Fruit fly (Drosophila melanogaster) whole organism, embryonic: ENCODE measurements around the gene CG7289.

Experiments used
- ATbp ChIP-seq: fragments of 200-800 bp; sonication (Bioruptor generic); optimal IDR thresholded peaks from 2 replicates; lab custom pipeline; 2017; ENCODE audit warnings: missing biosample characterization, mild to moderate bottlenecking, missing genetic modification characterization, missing genetic modification reagents
- Atf-2 ChIP-seq: fragments of 200-800 bp; sonication (Bioruptor generic); optimal IDR thresholded peaks from 2 replicates; lab custom pipeline; 2016; ENCODE audit warnings: missing biosample characterization, missing genetic modification characterization
- BEAF-32 ChIP-seq: fragments of 200-800 bp; sonication (Bioruptor generic); optimal IDR thresholded peaks from 3 replicates; lab custom pipeline; 2017; ENCODE audit warnings: missing biosample characterization, missing genetic modification characterization, mild to moderate bottlenecking, moderate library complexity, missing genetic modification reagents
- CG10431 ChIP-seq: fragments of 200-800 bp; sonication (Bioruptor generic); optimal IDR thresholded peaks from 3 replicates; lab custom pipeline; 2018; ENCODE audit warnings: missing biosample characterization, mild to moderate bottlenecking, missing genetic modification characterization
- CG13624 ChIP-seq: fragments of 200-800 bp; sonication (Bioruptor generic); optimal IDR thresholded peaks from 2 replicates; lab custom pipeline; 2016; ENCODE audit warnings: missing biosample characterization, missing genetic modification characterization
- CG17186 ChIP-seq: fragments of 200-800 bp; sonication (Bioruptor generic); optimal IDR thresholded peaks from 3 replicates; lab custom pipeline; 2017; ENCODE audit warnings: missing biosample characterization, missing genetic modification reagents, missing genetic modification characterization
- CG17385 ChIP-seq: fragments of 200-800 bp; sonication (Bioruptor generic); optimal IDR thresholded peaks from 3 replicates; lab custom pipeline; 2018; ENCODE audit warnings: missing biosample characterization, mild to moderate bottlenecking, missing genetic modification characterization
- CG17912 ChIP-seq: fragments of 200-800 bp; sonication (Bioruptor generic); optimal IDR thresholded peaks from 2 replicates; lab custom pipeline; 2018; ENCODE audit warnings: missing biosample characterization, mild to moderate bottlenecking, missing genetic modification characterization
- CG2116 ChIP-seq: fragments of 200-800 bp; sonication (Bioruptor generic); optimal IDR thresholded peaks from 3 replicates; lab custom pipeline; 2018; ENCODE audit warnings: missing biosample characterization, mild to moderate bottlenecking, missing genetic modification characterization
- CG2120 ChIP-seq: fragments of 200-800 bp; sonication (Bioruptor generic); optimal IDR thresholded peaks from 3 replicates; lab custom pipeline; 2016; ENCODE audit warnings: missing biosample characterization, missing genetic modification characterization
- CG4730 ChIP-seq: fragments of 200-800 bp; sonication (Bioruptor generic); IDR thresholded peaks from 2 replicates; pipeline ENCODE4 v1.3.6; 2022; ENCODE audit warnings: missing biosample characterization, missing genetic modification characterization
- CG6689 ChIP-seq: fragments of 200-800 bp; sonication (Bioruptor generic); IDR thresholded peaks from 2 replicates; pipeline ENCODE4 v1.3.6; 2022; ENCODE audit warnings: missing biosample characterization, missing genetic modification characterization
- CG7357 ChIP-seq: fragments of 200-800 bp; sonication (Bioruptor generic); IDR thresholded peaks from 3 replicates; pipeline ENCODE4 v1.3.6; 2022; ENCODE audit warnings: missing biosample characterization, missing genetic modification characterization
- CG7963 ChIP-seq: fragments of 200-800 bp; sonication (Bioruptor generic); IDR thresholded peaks from 3 replicates; pipeline ENCODE4 v1.3.6; 2022; ENCODE audit warnings: missing biosample characterization, missing genetic modification characterization; ENCODE audit not compliant: partially characterized antibody
- CG8290 ChIP-seq, 3 experiments: fragments of 200-800 bp; sonication (Bioruptor generic); optimal IDR thresholded peaks; 2 replicates each; lab custom pipeline; 2016 to 2019; ENCODE audit warnings: missing biosample characterization in 3 of 3, missing genetic modification characterization in 3 of 3, mild to moderate bottlenecking in 2 of 3, moderate library complexity in 1 of 3
- CG8478 ChIP-seq: fragments of >200 bp; optimal IDR thresholded peaks from 2 replicates; lab custom pipeline; 2018
- CG8924 ChIP-seq: fragments of 200-800 bp; optimal IDR thresholded peaks from 3 replicates; lab custom pipeline; 2019; ENCODE audit warnings: missing biosample characterization, mild to moderate bottlenecking, missing genetic modification characterization, moderate library complexity
- CG9437 ChIP-seq: fragments of 200-800 bp; sonication (Bioruptor generic); optimal IDR thresholded peaks from 2 replicates; lab custom pipeline; 2018; ENCODE audit warnings: missing biosample characterization, mild to moderate bottlenecking, missing genetic modification characterization
- Dll ChIP-seq: fragments of 200-800 bp; sonication (Bioruptor generic); IDR thresholded peaks from 4 replicates; pipeline ENCODE4 v1.3.6; 2022; ENCODE audit warnings: missing biosample characterization, missing genetic modification characterization; ENCODE audit not compliant: partially characterized antibody
- Dref ChIP-seq: fragments of 200-800 bp; sonication (Bioruptor generic); IDR thresholded peaks from 2 replicates; pipeline ENCODE4 v1.3.6; 2022; ENCODE audit warnings: missing biosample characterization, missing genetic modification characterization
- Elba2 ChIP-seq: fragments of 200-800 bp; sonication (Bioruptor generic); optimal IDR thresholded peaks from 3 replicates; lab custom pipeline; 2016; ENCODE audit warnings: missing biosample characterization, missing genetic modification characterization
- HHEX ChIP-seq: fragments of 200-800 bp; sonication (Bioruptor generic); optimal IDR thresholded peaks from 3 replicates; lab custom pipeline; 2017; ENCODE audit warnings: missing biosample characterization, mild to moderate bottlenecking, missing genetic modification characterization, missing genetic modification reagents
- Hr3 ChIP-seq: fragments of 200-800 bp; sonication (Bioruptor generic); optimal IDR thresholded peaks from 3 replicates; lab custom pipeline; 2016; ENCODE audit warnings: missing biosample characterization, missing genetic modification characterization
- Hr51 ChIP-seq, 2 experiments: fragments of 200-800 bp; sonication (Bioruptor generic); optimal IDR thresholded peaks; 2 replicates in 1 of 2; 3 replicates in 1 of 2; lab custom pipeline; 2016 to 2018; ENCODE audit warnings: missing biosample characterization in 2 of 2, missing genetic modification characterization in 2 of 2, mild to moderate bottlenecking in 1 of 2, moderate library complexity in 1 of 2
- Hsf ChIP-seq: fragments of 200-800 bp; sonication (Bioruptor generic); optimal IDR thresholded peaks from 3 replicates; lab custom pipeline; 2016; ENCODE audit warnings: missing biosample characterization, missing genetic modification characterization
- NC2β ChIP-seq: fragments of 200-800 bp; sonication (Bioruptor generic); optimal IDR thresholded peaks from 2 replicates; lab custom pipeline; 2016; ENCODE audit warnings: missing biosample characterization, missing genetic modification characterization
- Oli ChIP-seq: fragments of 200-800 bp; sonication (Bioruptor generic); optimal IDR thresholded peaks from 2 replicates; lab custom pipeline; 2018; ENCODE audit warnings: missing biosample characterization, mild to moderate bottlenecking, missing genetic modification characterization, moderate library complexity
- Sox102F ChIP-seq: fragments of 200-800 bp; sonication (Bioruptor generic); optimal IDR thresholded peaks from 2 replicates; lab custom pipeline; 2018; ENCODE audit warnings: missing biosample characterization, mild to moderate bottlenecking, missing genetic modification characterization, moderate library complexity
- Sry-δ ChIP-seq: fragments of 200-800 bp; sonication (Bioruptor generic); optimal IDR thresholded peaks from 2 replicates; lab custom pipeline; 2016; ENCODE audit warnings: missing biosample characterization, missing genetic modification characterization
- Tbp ChIP-seq: fragments of >200 bp; optimal IDR thresholded peaks from 2 replicates; lab custom pipeline; 2018; ENCODE audit warnings: missing biosample characterization, missing genetic modification characterization
- ato ChIP-seq: fragments of 200-800 bp; sonication (Bioruptor generic); IDR thresholded peaks from 2 replicates; pipeline ENCODE4 v1.3.6; 2022; ENCODE audit warnings: missing biosample characterization, missing genetic modification characterization; ENCODE audit not compliant: partially characterized antibody
- cato ChIP-seq: fragments of 200-800 bp; sonication (Bioruptor generic); optimal IDR thresholded peaks from 2 replicates; lab custom pipeline; 2016; ENCODE audit warnings: missing biosample characterization, missing genetic modification characterization, borderline replicate concordance
- chif ChIP-seq, 2 experiments: fragments of 200-800 bp; sonication (Bioruptor generic); optimal IDR thresholded peaks; 3 replicates each; lab custom pipeline; 2016; ENCODE audit warnings: missing biosample characterization in 2 of 2, missing genetic modification characterization in 2 of 2
- emc ChIP-seq: fragments of 200-800 bp; sonication (Bioruptor generic); optimal IDR thresholded peaks from 2 replicates; lab custom pipeline; 2016; ENCODE audit warnings: missing biosample characterization, missing genetic modification characterization
- exex ChIP-seq: fragments of 200-800 bp; sonication (Bioruptor generic); optimal IDR thresholded peaks from 4 replicates; lab custom pipeline; 2018; ENCODE audit warnings: missing biosample characterization, mild to moderate bottlenecking, missing genetic modification characterization, moderate library complexity
- ftz-f1 ChIP-seq: fragments of 200-800 bp; sonication (Bioruptor generic); optimal IDR thresholded peaks from 2 replicates; lab custom pipeline; 2016; ENCODE audit warnings: missing biosample characterization, missing genetic modification characterization
- gsb ChIP-seq: fragments of 200-800 bp; sonication (Bioruptor generic); IDR thresholded peaks from 2 replicates; pipeline ENCODE4 v1.3.6; 2022; ENCODE audit warnings: missing biosample characterization, missing genetic modification characterization
- ham ChIP-seq: fragments of 200-800 bp; sonication (Bioruptor generic); IDR thresholded peaks from 2 replicates; pipeline ENCODE4 v1.3.6; 2022; ENCODE audit warnings: missing biosample characterization, missing genetic modification characterization
- hbn ChIP-seq: fragments of 200-800 bp; sonication (Bioruptor generic); IDR thresholded peaks from 2 replicates; pipeline ENCODE4 v1.3.6; 2022; ENCODE audit warnings: missing biosample characterization, missing genetic modification characterization; ENCODE audit not compliant: partially characterized antibody
- her ChIP-seq: fragments of 200-800 bp; sonication (Bioruptor generic); optimal IDR thresholded peaks from 2 replicates; lab custom pipeline; 2016; ENCODE audit warnings: missing biosample characterization, missing genetic modification characterization
- ind ChIP-seq: fragments of 200-800 bp; sonication (Bioruptor generic); optimal IDR thresholded peaks from 3 replicates; lab custom pipeline; 2016; ENCODE audit warnings: missing biosample characterization, missing genetic modification characterization
- nerfin-2 ChIP-seq: fragments of 200-800 bp; sonication (Bioruptor generic); IDR thresholded peaks from 2 replicates; pipeline ENCODE4 v1.3.6; 2022; ENCODE audit warnings: missing biosample characterization, missing genetic modification characterization; ENCODE audit not compliant: partially characterized antibody
- org-1 ChIP-seq: fragments of 200-800 bp; sonication (Bioruptor generic); optimal IDR thresholded peaks from 2 replicates; lab custom pipeline; 2017; ENCODE audit warnings: missing biosample characterization, missing genetic modification characterization
- slbo ChIP-seq: fragments of 200-800 bp; sonication (Bioruptor generic); IDR thresholded peaks from 2 replicates; pipeline ENCODE4 v1.3.6; 2022; ENCODE audit warnings: missing biosample characterization, missing genetic modification characterization
- sob ChIP-seq: fragments of 200-800 bp; sonication (Bioruptor generic); IDR thresholded peaks from 2 replicates; pipeline ENCODE4 v1.3.6; 2022; ENCODE audit warnings: missing biosample characterization, missing genetic modification characterization
- sqz ChIP-seq: fragments of 200-800 bp; sonication (Bioruptor generic); optimal IDR thresholded peaks from 3 replicates; lab custom pipeline; 2018; ENCODE audit warnings: missing biosample characterization, mild to moderate bottlenecking, missing genetic modification characterization
- stc ChIP-seq: fragments of 200-800 bp; sonication (Bioruptor generic); IDR thresholded peaks from 2 replicates; pipeline ENCODE4 v1.3.6; 2022; ENCODE audit warnings: missing biosample characterization, missing genetic modification characterization
- stwl ChIP-seq: fragments of 200-800 bp; sonication (Bioruptor generic); optimal IDR thresholded peaks from 3 replicates; lab custom pipeline; 2018; ENCODE audit warnings: missing biosample characterization, mild to moderate bottlenecking, missing genetic modification characterization, moderate library complexity
- zen2 ChIP-seq: fragments of 200-800 bp; sonication (Bioruptor generic); IDR thresholded peaks from 3 replicates; pipeline ENCODE4 v1.3.6; 2022; ENCODE audit warnings: missing biosample characterization, missing genetic modification characterization; ENCODE audit not compliant: partially characterized antibody

CG7289 gene

dm6 chr2L:1987434-1988191 is 5.6 kb downstream of the CG7289 start, which contains the start of gene Got2 (continued):
- TF ChIP-seq her (GFP tag; lab: Kevin White, UChicago) = no peak
- peak; percentile 32; the same call in 1 of the 2 replicates for TF ChIP-seq sob
- TF ChIP-seq Tbp (GFP tag; lab: Kevin White, UChicago) = no peak
- peak; percentile 21 for TF ChIP-seq CG17385
- TF ChIP-seq Dll (GFP tag; lab: Robert Waterston, UW) = peak; percentile 82
- no peak for TF ChIP-seq Elba2
- no peak for TF ChIP-seq HHEX (GFP tag; lab: Kevin White, UChicago)
- TF ChIP-seq Sox102F (GFP tag; lab: Kevin White, UChicago) = peak; percentile 49
- no peak for TF ChIP-seq CG17912 (GFP tag; lab: Kevin White, UChicago)
- TF ChIP-seq CG6689 (GFP tag; lab: Robert Waterston, UW) = peak; percentile 11; the same call in 1 of the 2 replicates
- peak; percentile 2 for TF ChIP-seq cato
- TF ChIP-seq Dref = peak; percentile 54
- no peak for TF ChIP-seq CG4730
- TF ChIP-seq CG8924 (tag; lab: Kevin White, UChicago) = peak; percentile 28
- no peak for TF ChIP-seq NC2β (GFP tag; lab: Kevin White, UChicago)
- TF ChIP-seq CG2120 (GFP tag; lab: Kevin White, UChicago) = peak; percentile 52
- TF ChIP-seq nerfin-2 (GFP tag; lab: Robert Waterston, UW) = peak; percentile 67
- TF ChIP-seq ato (GFP tag; lab: Robert Waterston, UW) = peak; percentile 75
- peak; percentile 85 for TF ChIP-seq ftz-f1 (GFP tag; lab: Kevin White, UChicago)
- no peak for TF ChIP-seq Hsf
- TF ChIP-seq BEAF-32 = peak; percentile 80
- TF ChIP-seq CG8290 (GFP tag; optimal IDR thresholded peaks at IDR 0.05; lab: Kevin White, UChicago) = no peak
- no peak for TF ChIP-seq CG8290 (tag; optimal IDR thresholded peaks at IDR 0.05; lab: Kevin White, UChicago)
- peak; percentile 61 for TF ChIP-seq CG9437 (GFP tag; lab: Kevin White, UChicago)
- TF ChIP-seq Hr3 (GFP tag; lab: Kevin White, UChicago) = peak; percentile 17
- no peak for TF ChIP-seq CG10431 (GFP tag; lab: Kevin White, UChicago)
- no peak for TF ChIP-seq emc (GFP tag; lab: Kevin White, UChicago)
- TF ChIP-seq stwl (tag; lab: Kevin White, UChicago) = no peak
- no peak for TF ChIP-seq org-1 (GFP tag; lab: Kevin White, UChicago)
- peak; percentile 75; the same call in 1 of the 3 replicates for TF ChIP-seq CG7963
- peak; percentile 75 for TF ChIP-seq zen2 (GFP tag; lab: Robert Waterston, UW)
- no peak for TF ChIP-seq ham (GFP tag; lab: Robert Waterston, UW)
- TF ChIP-seq Oli (tag; lab: Kevin White, UChicago) = peak; percentile 31
- TF ChIP-seq Atf-2 (GFP tag; lab: Kevin White, UChicago) = no peak
- no peak for TF ChIP-seq CG17186 (GFP tag; lab: Kevin White, UChicago)
- no peak for TF ChIP-seq CG7357 (GFP tag; lab: Robert Waterston, UW)
- TF ChIP-seq CG2116 (GFP tag; lab: Kevin White, UChicago) = peak; percentile 37
- TF ChIP-seq CG13624 = no peak
- TF ChIP-seq exex = no peak
- TF ChIP-seq ATbp (GFP tag; lab: Kevin White, UChicago) = peak; percentile 32
- peak; percentile 16 for TF ChIP-seq ind (GFP tag; lab: Kevin White, UChicago)
- no peak for TF ChIP-seq sqz (GFP tag; lab: Kevin White, UChicago)
- TF ChIP-seq chif (GFP tag; optimal IDR thresholded peaks at IDR 0.05; lab: Kevin White, UChicago) = no peak
- TF ChIP-seq gsb (GFP tag; lab: Robert Waterston, UW) = no peak
- TF ChIP-seq hbn (GFP tag; lab: Robert Waterston, UW) = peak; percentile 79
- no peak for TF ChIP-seq stc (GFP tag; lab: Robert Waterston, UW)
- peak; percentile 57 for TF ChIP-seq slbo (GFP tag; lab: Robert Waterston, UW)
- TF ChIP-seq Hr51 (GFP tag; optimal IDR thresholded peaks at IDR 0.05; lab: Kevin White, UChicago) = peak in 1 of 2 experiments; percentile 23
- TF ChIP-seq Sry-δ = peak; percentile 11
- peak; percentile 78 for TF ChIP-seq CG8478 (lab: Kevin White, UChicago)
